Worm (Caenorhabditis elegans) whole organism, L1 larva: Measurements from ENCODE around the gene F21C10.10.

Source experiments
- F16B12.6 ChIP-seq: fragments of 150-350 bp; optimal IDR thresholded peaks from 2 replicates; lab custom pipeline; 2014; ENCODE audit warnings: missing biosample characterization, missing genetic modification characterization
- Y116A8C.19 ChIP-seq: sonication (generic microtip); optimal IDR thresholded peaks from 2 replicates; lab custom pipeline; 2016; ENCODE audit warnings: missing compliant biosample characterization, missing genetic modification characterization, borderline replicate concordance
- aha-1 ChIP-seq: fragments of 150-350 bp; optimal IDR thresholded peaks from 2 replicates; lab custom pipeline; 2014; ENCODE audit warnings: missing biosample characterization, missing genetic modification characterization
- alr-1 ChIP-seq: fragments of 200-800 bp; sonication (Bioruptor generic); optimal IDR thresholded peaks from 2 replicates; lab custom pipeline; 2018; ENCODE audit warnings: borderline replicate concordance, mild to moderate bottlenecking, missing genetic modification characterization, missing compliant biosample characterization
- aly-2 ChIP-seq: fragments of 150-350 bp; optimal IDR thresholded peaks from 2 replicates; lab custom pipeline; 2014; ENCODE audit warnings: missing biosample characterization, missing genetic modification characterization
- blmp-1 ChIP-seq: fragments of 150-350 bp; optimal IDR thresholded peaks from 2 replicates; lab custom pipeline; 2014; ENCODE audit warnings: missing biosample characterization, missing genetic modification characterization
- ceh-8 ChIP-seq: fragments of 200-800 bp; sonication (Bioruptor generic); optimal IDR thresholded peaks from 2 replicates; lab custom pipeline; 2018; ENCODE audit warnings: mild to moderate bottlenecking, missing genetic modification characterization, moderate library complexity, missing compliant biosample characterization
- ces-1 ChIP-seq: fragments of 150-350 bp; optimal IDR thresholded peaks from 2 replicates; lab custom pipeline; 2014; ENCODE audit warnings: missing biosample characterization, missing genetic modification reagents, missing genetic modification characterization
- efl-1 ChIP-seq, 4 experiments: fragments of 150-350 bp; optimal IDR thresholded peaks in 3 of 4; peaks in 1 of 4; 1 replicate in 1 of 4; 2 replicates in 3 of 4; lab custom pipeline; 2014; ENCODE audit warnings: missing biosample characterization in 2 of 4, missing genetic modification characterization in 2 of 4, missing genetic modification reagents in 2 of 4
- efl-3 ChIP-seq: fragments of 200-800 bp; sonication (Bioruptor generic); optimal IDR thresholded peaks from 2 replicates; lab custom pipeline; 2018; ENCODE audit warnings: mild to moderate bottlenecking, missing genetic modification characterization, missing compliant biosample characterization
- egl-13 ChIP-seq: sonication (generic microtip); optimal IDR thresholded peaks from 2 replicates; lab custom pipeline; 2016; ENCODE audit warnings: missing genotype, missing genetic modification reagents, missing genetic modification characterization, missing compliant biosample characterization
- elt-2 ChIP-seq: sonication (generic microtip); optimal IDR thresholded peaks from 2 replicates; lab custom pipeline; 2016; ENCODE audit warnings: missing genetic modification characterization, mild to moderate bottlenecking, inconsistent platforms, missing compliant biosample characterization, missing genetic modification reagents
- elt-3 ChIP-seq, 6 experiments: fragments of 150-350 bp in 1 of 6; sonication (generic microtip); optimal IDR thresholded peaks; 2 replicates each; lab custom pipeline; 2017 to 2018; ENCODE audit warnings: missing biosample characterization in 6 of 6, missing genetic modification characterization in 6 of 6, inconsistent platforms in 1 of 6
- ets-5 ChIP-seq: fragments of 200-800 bp; sonication (Bioruptor generic); IDR thresholded peaks from 2 replicates; pipeline ENCODE4 v1.3.6; 2022; ENCODE audit warnings: missing genetic modification characterization, missing compliant biosample characterization
- fkh-8 ChIP-seq: sonication (generic microtip); optimal IDR thresholded peaks from 2 replicates; lab custom pipeline; 2016; ENCODE audit warnings: mild to moderate bottlenecking, missing genetic modification characterization, missing compliant biosample characterization
- fos-1 ChIP-seq: fragments of 150-350 bp; optimal IDR thresholded peaks from 2 replicates; lab custom pipeline; 2014; ENCODE audit warnings: missing biosample characterization, missing genetic modification characterization
- grh-1 ChIP-seq: fragments of 200-800 bp; sonication (Bioruptor generic); IDR thresholded peaks from 2 replicates; pipeline ENCODE4 v1.3.6; 2022; ENCODE audit warnings: missing genetic modification reagents, missing genetic modification characterization, missing compliant biosample characterization
- hpl-2 ChIP-seq: fragments of 150-350 bp; optimal IDR thresholded peaks from 2 replicates; lab custom pipeline; 2014; ENCODE audit warnings: missing biosample characterization, missing genetic modification reagents, missing genetic modification characterization
- isw-1 ChIP-seq: fragments of 200-800 bp; sonication (Bioruptor generic); IDR thresholded peaks from 2 replicates; pipeline ENCODE4 v1.3.6; 2022; ENCODE audit warnings: missing genetic modification characterization, missing compliant biosample characterization
- jun-1 ChIP-seq: fragments of 150-350 bp; optimal IDR thresholded peaks from 2 replicates; lab custom pipeline; 2014; ENCODE audit warnings: missing biosample characterization, missing genetic modification reagents, missing genetic modification characterization
- lin-13 ChIP-seq: fragments of 150-350 bp; optimal IDR thresholded peaks from 2 replicates; lab custom pipeline; 2014; ENCODE audit warnings: missing biosample characterization, missing genetic modification reagents, missing genetic modification characterization
- lin-14 ChIP-seq: fragments of 200-800 bp; sonication (Bioruptor generic); optimal IDR thresholded peaks from 2 replicates; lab custom pipeline; 2018; ENCODE audit warnings: mild to moderate bottlenecking, missing genetic modification characterization, moderate library complexity, missing compliant biosample characterization
- lin-15B ChIP-seq: fragments of 150-350 bp; sonication (generic microtip); optimal IDR thresholded peaks from 3 replicates; lab custom pipeline; 2014; ENCODE audit warnings: missing biosample characterization, missing genetic modification characterization
- lin-35 ChIP-seq, 2 experiments: fragments of 150-350 bp; optimal IDR thresholded peaks; 2 replicates each; lab custom pipeline; 2014; ENCODE audit warnings: missing biosample characterization in 2 of 2, missing genetic modification characterization in 2 of 2, missing genetic modification reagents in 2 of 2
- mdl-1 ChIP-seq, 2 experiments: fragments of 150-350 bp; optimal IDR thresholded peaks; 2 replicates each; lab custom pipeline; 2014 to 2017; ENCODE audit warnings: missing biosample characterization in 2 of 2, missing genetic modification characterization in 2 of 2, inconsistent platforms in 1 of 2
- nhr-19 ChIP-seq: fragments of 200-800 bp; sonication (Bioruptor generic); conservative IDR thresholded peaks from 2 replicates; pipeline ENCODE4 v1.3.6; 2022; ENCODE audit warnings: missing genetic modification characterization, missing compliant biosample characterization
- nhr-20 ChIP-seq: sonication (generic microtip); optimal IDR thresholded peaks from 2 replicates; lab custom pipeline; 2016; ENCODE audit warnings: mild to moderate bottlenecking, missing genetic modification characterization, missing compliant biosample characterization
- nhr-237 ChIP-seq: fragments of 150-350 bp; optimal IDR thresholded peaks from 2 replicates; lab custom pipeline; 2014; ENCODE audit warnings: missing biosample characterization, missing genetic modification characterization
- nhr-28 ChIP-seq: fragments of 150-350 bp; optimal IDR thresholded peaks from 2 replicates; lab custom pipeline; 2014; ENCODE audit warnings: missing biosample characterization, missing genetic modification characterization
- nhr-47 ChIP-seq: sonication (generic microtip); optimal IDR thresholded peaks from 2 replicates; lab custom pipeline; 2016; ENCODE audit warnings: mild to moderate bottlenecking, missing genetic modification characterization, moderate library complexity, missing compliant biosample characterization
- nhr-71 ChIP-seq: sonication (generic microtip); optimal IDR thresholded peaks from 2 replicates; lab custom pipeline; 2016; ENCODE audit warnings: mild to moderate bottlenecking, missing genetic modification characterization, moderate library complexity, missing compliant biosample characterization
- nhr-76 ChIP-seq: sonication (generic microtip); optimal IDR thresholded peaks from 2 replicates; lab custom pipeline; 2017; ENCODE audit warnings: missing biosample characterization, missing genetic modification characterization
- nhr-85 ChIP-seq: sonication (generic microtip); peaks from one replicate; lab custom pipeline; 2016; ENCODE audit warnings: missing genetic modification characterization, inconsistent platforms, missing compliant biosample characterization
- nhr-90 ChIP-seq: sonication (generic microtip); optimal IDR thresholded peaks from 2 replicates; lab custom pipeline; 2016; ENCODE audit warnings: mild to moderate bottlenecking, missing genetic modification characterization, missing compliant biosample characterization; ENCODE audit not compliant: poor library complexity
- pag-3 ChIP-seq: sonication (generic microtip); optimal IDR thresholded peaks from 2 replicates; lab custom pipeline; 2017; ENCODE audit warnings: missing genetic modification characterization, mild to moderate bottlenecking, missing compliant biosample characterization, antibody characterized with exemption, borderline replicate concordance; ENCODE audit not compliant: insufficient read depth
- pax-3 ChIP-seq: fragments of 200-800 bp; sonication (Bioruptor generic); optimal IDR thresholded peaks from 2 replicates; lab custom pipeline; 2018; ENCODE audit warnings: mild to moderate bottlenecking, missing genetic modification characterization, moderate library complexity, missing compliant biosample characterization
- skn-1 ChIP-seq: fragments of 150-350 bp; optimal IDR thresholded peaks from 2 replicates; lab custom pipeline; 2014; ENCODE audit warnings: missing biosample characterization, missing genetic modification characterization
- snu-23 ChIP-seq: sonication (generic microtip); optimal IDR thresholded peaks from 2 replicates; lab custom pipeline; 2016; ENCODE audit warnings: missing genetic modification characterization, missing compliant biosample characterization
- sox-4 ChIP-seq: sonication (generic microtip); optimal IDR thresholded peaks from 2 replicates; lab custom pipeline; 2016; ENCODE audit warnings: missing genetic modification characterization, missing compliant biosample characterization
- swsn-7 ChIP-seq: sonication (generic microtip); optimal IDR thresholded peaks from 2 replicates; lab custom pipeline; 2016; ENCODE audit warnings: missing genetic modification characterization, missing compliant biosample characterization
- tbx-2 ChIP-seq: sonication (generic microtip); optimal IDR thresholded peaks from 2 replicates; lab custom pipeline; 2016; ENCODE audit warnings: missing genetic modification characterization, missing compliant biosample characterization
- tlp-1 ChIP-seq: fragments of 150-350 bp; optimal IDR thresholded peaks from 2 replicates; lab custom pipeline; 2014; ENCODE audit warnings: missing biosample characterization, missing genetic modification characterization
- unc-130 ChIP-seq: fragments of 150-350 bp; optimal IDR thresholded peaks from 2 replicates; lab custom pipeline; 2017; ENCODE audit warnings: missing biosample characterization, missing genetic modification characterization, inconsistent platforms
- unc-30 ChIP-seq: sonication (generic microtip); optimal IDR thresholded peaks from 2 replicates; lab custom pipeline; 2017; ENCODE audit warnings: missing biosample characterization, missing genetic modification characterization
- ztf-11 ChIP-seq, 2 experiments: sonication (generic microtip); optimal IDR thresholded peaks; 2 replicates each; lab custom pipeline; 2016 to 2017; ENCODE audit warnings: missing genetic modification characterization in 2 of 2, missing biosample characterization in 1 of 2, missing compliant biosample characterization in 1 of 2

The F21C10.10 gene

ce11 chrV:9078815-9079525 lies 17.1 kb upstream of the F21C10.10 start:
- TF ChIP-seq lin-14 (GFP tag; lab: Kevin White, UChicago) (peak; percentile 35), skn-1 (tag; lab: Kevin White, UChicago) (peak; percentile 22), fkh-8 (tag; lab: Kevin White, UChicago) (no peak), blmp-1 (tag; lab: Kevin White, UChicago) (peak; percentile 87), nhr-28 (tag; lab: Kevin White, UChicago) (no peak), sox-4 (tag; lab: Kevin White, UChicago) (no peak), lin-15B (tag; lab: Kevin White, UChicago) (no peak), nhr-85 (peak; percentile 78), ets-5 (no peak), aha-1 (no peak), egl-13 (tag; lab: Kevin White, UChicago) (no peak), swsn-7 (tag; lab: Kevin White, UChicago) (no peak), nhr-19 (peak; percentile 61), elt-3 (tag; optimal IDR thresholded peaks at IDR 0.05; lab: Kevin White, UChicago) (peak in 1 of 6 experiments; percentile 69), hpl-2 (GFP tag; lab: Kevin White, UChicago) (no peak), nhr-71 (peak; percentile 37), ztf-11 (tag; optimal IDR thresholded peaks at IDR 0.05; lab: Kevin White, UChicago) (no peak), snu-23 (GFP tag; lab: Kevin White, UChicago) (peak; percentile 37), alr-1 (tag; lab: Kevin White, UChicago) (no peak), lin-35 (GFP tag; optimal IDR thresholded peaks at IDR 0.05; lab: Kevin White, UChicago) (peak in 1 of 2 experiments; percentile 70), ces-1 (no peak), pax-3 (no peak), efl-1 (optimal IDR thresholded peaks at IDR 0.05; lab: Kevin White, UChicago) (no peak), efl-1 (GFP tag; optimal IDR thresholded peaks at IDR 0.05 in 1 of 2; lab: Kevin White, UChicago) (no peak), tlp-1 (tag; lab: Kevin White, UChicago) (no peak), nhr-47 (tag; lab: Kevin White, UChicago) (no peak), aly-2 (no peak), nhr-76 (tag; lab: Kevin White, UChicago) (no peak), jun-1 (peak; percentile 26), nhr-237 (no peak), ceh-8 (GFP tag; lab: Kevin White, UChicago) (no peak), unc-130 (tag; lab: Kevin White, UChicago) (peak; percentile 19), mdl-1 (tag; optimal IDR thresholded peaks at IDR 0.05; lab: Kevin White, UChicago) (peak in 1 of 2 experiments; percentile 45), tbx-2 (peak; percentile 9), nhr-90 (tag; lab: Kevin White, UChicago) (peak; percentile 1), unc-30 (tag; lab: Kevin White, UChicago) (no peak), F16B12.6 (tag; lab: Kevin White, UChicago) (no peak), lin-13 (GFP tag; lab: Kevin White, UChicago) (no peak), fos-1 (tag; lab: Kevin White, UChicago) (no peak), pag-3 (tag; lab: Kevin White, UChicago) (no peak), isw-1 (GFP tag; lab: Robert Waterston, UW) (no peak), grh-1 (GFP tag; lab: Robert Waterston, UW) (no peak), nhr-20 (tag; lab: Kevin White, UChicago) (peak; percentile 81), Y116A8C.19 (tag; lab: Kevin White, UChicago) (no peak), elt-2 (tag; lab: Kevin White, UChicago) (peak; percentile 75), efl-3 (no peak)
